Fruit fly (Drosophila melanogaster) whole organism, embryonic: ENCODE measurements around the gene Cyt-c-d.
A peak's percentile ranks its signal among the peaks of the same experiment; 100 is the strongest.

Experiments used
- Bteb2 ChIP-seq: fragments of 200-800 bp; sonication (Bioruptor generic); optimal IDR thresholded peaks from 2 replicates; lab custom pipeline; 2016; ENCODE audit warnings: missing biosample characterization, missing genetic modification characterization
- CG10366 ChIP-seq: fragments of 200-800 bp; sonication (Bioruptor generic); IDR thresholded peaks from 2 replicates; pipeline ENCODE4 v1.3.6; 2022; ENCODE audit warnings: missing biosample characterization, missing genetic modification characterization
- CG10654 ChIP-seq: fragments of 200-800 bp; sonication (Bioruptor generic); optimal IDR thresholded peaks from 2 replicates; lab custom pipeline; 2016; ENCODE audit warnings: missing biosample characterization, missing genetic modification characterization
- CG11695 ChIP-seq: fragments of 200-800 bp; sonication (Bioruptor generic); IDR thresholded peaks from 3 replicates; pipeline ENCODE4 v1.3.6; 2022; ENCODE audit warnings: missing biosample characterization, missing genetic modification characterization
- CG13123 ChIP-seq: fragments of 200-800 bp; sonication (Bioruptor generic); optimal IDR thresholded peaks from 2 replicates; lab custom pipeline; 2016; ENCODE audit warnings: missing biosample characterization, missing genetic modification characterization
- CG14050 ChIP-seq: fragments of 200-800 bp; sonication (Bioruptor generic); IDR thresholded peaks from 3 replicates; pipeline ENCODE4 v1.3.6; 2022; ENCODE audit warnings: missing biosample characterization, missing genetic modification characterization
- CG15073 ChIP-seq: fragments of 200-800 bp; sonication (Bioruptor generic); optimal IDR thresholded peaks from 2 replicates; lab custom pipeline; 2016; ENCODE audit warnings: missing biosample characterization, missing genetic modification characterization
- CG1529 ChIP-seq: fragments of 200-800 bp; sonication (Bioruptor generic); optimal IDR thresholded peaks from 3 replicates; lab custom pipeline; 2018; ENCODE audit warnings: missing biosample characterization, missing genetic modification characterization
- CG1602 ChIP-seq: fragments of 200-800 bp; sonication (Bioruptor generic); optimal IDR thresholded peaks from 3 replicates; lab custom pipeline; 2016; ENCODE audit warnings: missing biosample characterization, missing genetic modification characterization
- CG1647 ChIP-seq: fragments of 200-800 bp; sonication (Bioruptor generic); optimal IDR thresholded peaks from 3 replicates; lab custom pipeline; 2016; ENCODE audit warnings: missing biosample characterization, missing genetic modification characterization
- CG18011 ChIP-seq: fragments of 200-800 bp; sonication (Bioruptor generic); optimal IDR thresholded peaks from 2 replicates; lab custom pipeline; 2017; ENCODE audit warnings: missing biosample characterization, missing genetic modification characterization, mild to moderate bottlenecking, moderate library complexity, missing genotype
- CG18619 ChIP-seq: fragments of 200-800 bp; sonication (Bioruptor generic); optimal IDR thresholded peaks from 3 replicates; lab custom pipeline; 2017; ENCODE audit warnings: missing biosample characterization, mild to moderate bottlenecking, missing genetic modification characterization
- CG2678 ChIP-seq: fragments of 200-800 bp; sonication (Bioruptor generic); optimal IDR thresholded peaks from 3 replicates; lab custom pipeline; 2019; ENCODE audit warnings: missing biosample characterization, mild to moderate bottlenecking, missing genetic modification characterization, moderate library complexity
- CG3163 ChIP-seq: fragments of 200-800 bp; sonication (Bioruptor generic); optimal IDR thresholded peaks from 3 replicates; lab custom pipeline; 2016; ENCODE audit warnings: missing biosample characterization, missing genetic modification characterization
- CG32767 ChIP-seq: fragments of 200-800 bp; sonication (Bioruptor generic); IDR thresholded peaks from 2 replicates; pipeline ENCODE4 v1.3.6; 2022; ENCODE audit warnings: missing biosample characterization, missing genetic modification characterization
- CG3281 ChIP-seq: fragments of 200-800 bp; sonication (Bioruptor generic); optimal IDR thresholded peaks from 3 replicates; lab custom pipeline; 2017; ENCODE audit warnings: missing biosample characterization, mild to moderate bottlenecking, missing genetic modification characterization
- CG3726 ChIP-seq: fragments of 200-800 bp; sonication (Bioruptor generic); IDR thresholded peaks from 3 replicates; pipeline ENCODE4, ENCODE4 v1.3.6; 2022; ENCODE audit warnings: missing biosample characterization, missing genetic modification characterization
- CG4360 ChIP-seq: fragments of 200-800 bp; sonication (Bioruptor generic); IDR thresholded peaks from 2 replicates; pipeline ENCODE4 v1.3.6; 2022; ENCODE audit warnings: missing biosample characterization, missing genetic modification characterization
- CG4854 ChIP-seq: fragments of 200-800 bp; sonication (Bioruptor generic); optimal IDR thresholded peaks from 2 replicates; lab custom pipeline; 2016; ENCODE audit warnings: missing biosample characterization, missing genetic modification characterization, inconsistent platforms
- CG7372 ChIP-seq: fragments of 200-800 bp; sonication (Bioruptor generic); IDR thresholded peaks from 2 replicates; pipeline ENCODE4 v1.3.6; 2022; ENCODE audit warnings: missing biosample characterization, missing genetic modification characterization
- CG7556 ChIP-seq: fragments of 200-800 bp; sonication (Bioruptor generic); optimal IDR thresholded peaks from 2 replicates; lab custom pipeline; 2017; ENCODE audit warnings: missing biosample characterization, mild to moderate bottlenecking, missing genetic modification characterization
- CG8944 ChIP-seq: fragments of 200-800 bp; sonication (Bioruptor generic); optimal IDR thresholded peaks from 3 replicates; lab custom pipeline; 2016; ENCODE audit warnings: missing biosample characterization, missing genetic modification characterization
- CoRest ChIP-seq: fragments of 200-800 bp; sonication (Bioruptor generic); optimal IDR thresholded peaks from 3 replicates; lab custom pipeline; 2018; ENCODE audit warnings: missing biosample characterization, mild to moderate bottlenecking, missing genetic modification characterization, moderate library complexity
- Fer1 ChIP-seq: fragments of 200-800 bp; sonication (Bioruptor generic); optimal IDR thresholded peaks from 2 replicates; lab custom pipeline; 2017; ENCODE audit warnings: missing biosample characterization, mild to moderate bottlenecking, missing genetic modification characterization
- HLH4C ChIP-seq: fragments of 200-800 bp; sonication (Bioruptor generic); IDR thresholded peaks from 3 replicates; pipeline ENCODE4 v1.3.6; 2022; ENCODE audit warnings: missing biosample characterization, missing genetic modification characterization; ENCODE audit not compliant: partially characterized antibody
- Hey ChIP-seq: fragments of 200-800 bp; sonication (Bioruptor generic); optimal IDR thresholded peaks from 3 replicates; lab custom pipeline; 2018; ENCODE audit warnings: missing biosample characterization, mild to moderate bottlenecking, missing genetic modification characterization
- Hr3 ChIP-seq: fragments of 200-800 bp; sonication (Bioruptor generic); optimal IDR thresholded peaks from 3 replicates; lab custom pipeline; 2016; ENCODE audit warnings: missing biosample characterization, missing genetic modification characterization
- Mad ChIP-seq: fragments of 200-800 bp; sonication (Bioruptor generic); optimal IDR thresholded peaks from 2 replicates; lab custom pipeline; 2016; ENCODE audit warnings: missing biosample characterization, missing genetic modification characterization
- Max ChIP-seq: fragments of 200-800 bp; sonication (Bioruptor generic); optimal IDR thresholded peaks from 2 replicates; lab custom pipeline; 2016; ENCODE audit warnings: missing biosample characterization, mild to moderate bottlenecking, missing genetic modification characterization
- Nf-YC ChIP-seq: fragments of 200-800 bp; optimal IDR thresholded peaks from 3 replicates; lab custom pipeline; 2019; ENCODE audit warnings: missing biosample characterization, mild to moderate bottlenecking, missing genetic modification characterization, moderate library complexity
- Optix ChIP-seq: fragments of 200-800 bp; sonication (Bioruptor generic); IDR thresholded peaks from 3 replicates; pipeline ENCODE4 v1.3.6; 2022; ENCODE audit warnings: missing biosample characterization, missing genetic modification characterization
- Rx ChIP-seq: fragments of 200-800 bp; sonication (Bioruptor generic); IDR thresholded peaks from 2 replicates; pipeline ENCODE4 v1.3.6; 2022; ENCODE audit warnings: missing biosample characterization, missing genetic modification characterization
- Spps ChIP-seq: fragments of 200-800 bp; sonication (Bioruptor generic); optimal IDR thresholded peaks from 2 replicates; lab custom pipeline; 2018; ENCODE audit warnings: missing biosample characterization, mild to moderate bottlenecking, missing genetic modification characterization
- ac ChIP-seq: fragments of 200-800 bp; sonication (Bioruptor generic); optimal IDR thresholded peaks from 3 replicates; lab custom pipeline; 2017; ENCODE audit warnings: missing biosample characterization, mild to moderate bottlenecking, missing genetic modification characterization
- bbx ChIP-seq: fragments of 200-800 bp; sonication (Bioruptor generic); IDR thresholded peaks from 2 replicates; pipeline ENCODE4 v1.3.6; 2022; ENCODE audit warnings: missing biosample characterization, missing genetic modification characterization; ENCODE audit not compliant: partially characterized antibody
- bsh ChIP-seq, 2 experiments: fragments of 200-800 bp; sonication (Bioruptor generic); optimal IDR thresholded peaks; 2 replicates each; lab custom pipeline; 2017 to 2018; ENCODE audit warnings: mild to moderate bottlenecking in 2 of 2, missing biosample characterization in 2 of 2, missing genetic modification characterization in 2 of 2, moderate library complexity in 1 of 2
- cg ChIP-seq: fragments of 200-800 bp; sonication (Bioruptor generic); optimal IDR thresholded peaks from 3 replicates; lab custom pipeline; 2019; ENCODE audit warnings: missing biosample characterization, mild to moderate bottlenecking, missing genetic modification characterization, moderate library complexity
- chm ChIP-seq: fragments of 200-800 bp; sonication (Bioruptor generic); IDR thresholded peaks from 2 replicates; pipeline ENCODE4 v1.3.6; 2022; ENCODE audit warnings: missing biosample characterization, missing genetic modification characterization
- esg ChIP-seq: fragments of 200-800 bp; sonication (Bioruptor generic); conservative IDR thresholded peaks from 2 replicates; pipeline ENCODE4 v1.3.6; 2022; ENCODE audit warnings: missing biosample characterization, missing genetic modification characterization
- gsb-n ChIP-seq: fragments of 200-800 bp; sonication (Bioruptor generic); optimal IDR thresholded peaks from 3 replicates; lab custom pipeline; 2018; ENCODE audit warnings: missing biosample characterization, mild to moderate bottlenecking, missing genetic modification characterization
- hkb ChIP-seq, 2 experiments: fragments of 200-800 bp in 1 of 2; fragments of >200 bp in 1 of 2; sonication (Bioruptor generic) in 1 of 2; IDR thresholded peaks in 1 of 2; optimal IDR thresholded peaks in 1 of 2; 2 replicates each; pipeline versions ENCODE4 v1.3.6 to Lab custom; 2017 to 2022; ENCODE audit warnings: missing biosample characterization in 1 of 2, missing genetic modification characterization in 1 of 2
- pan ChIP-seq, 4 experiments: fragments of >200 bp in 3 of 4; fragments of 200-800 bp in 1 of 4; sonication (Bioruptor generic) in 1 of 4; optimal IDR thresholded peaks in 3 of 4; IDR thresholded peaks in 1 of 4; 2 replicates each; pipeline versions ENCODE4 v1.3.6 to Lab custom; 2017 to 2022; ENCODE audit warnings: missing biosample characterization in 2 of 4, missing genetic modification characterization in 2 of 4, mixed read lengths in 1 of 4
- pum ChIP-seq: fragments of 200-800 bp; sonication (Bioruptor generic); optimal IDR thresholded peaks from 2 replicates; lab custom pipeline; 2016; ENCODE audit warnings: missing biosample characterization, missing genetic modification characterization
- row ChIP-seq: fragments of 200-800 bp; sonication (Bioruptor generic); IDR thresholded peaks from 3 replicates; pipeline ENCODE4 v1.3.6; 2022; ENCODE audit warnings: missing biosample characterization, missing genetic modification characterization
- sens-2 ChIP-seq: fragments of 200-800 bp; sonication (Bioruptor generic); IDR thresholded peaks from 2 replicates; pipeline ENCODE4 v1.3.6; 2022; ENCODE audit warnings: missing biosample characterization, missing genetic modification characterization
- seq ChIP-seq: fragments of 200-800 bp; sonication (Bioruptor generic); IDR thresholded peaks from 2 replicates; pipeline ENCODE4 v1.3.6; 2022; ENCODE audit warnings: missing biosample characterization, missing genetic modification characterization
- tup ChIP-seq: fragments of 200-800 bp; sonication (Bioruptor generic); optimal IDR thresholded peaks from 2 replicates; lab custom pipeline; 2016; ENCODE audit warnings: missing biosample characterization, mild to moderate bottlenecking, missing genetic modification characterization, moderate library complexity
- vfl ChIP-seq: fragments of 200-800 bp; sonication (Bioruptor generic); optimal IDR thresholded peaks from 2 replicates; lab custom pipeline; 2016; ENCODE audit warnings: missing biosample characterization, missing genetic modification characterization

Gene Cyt-c-d

DNA sequence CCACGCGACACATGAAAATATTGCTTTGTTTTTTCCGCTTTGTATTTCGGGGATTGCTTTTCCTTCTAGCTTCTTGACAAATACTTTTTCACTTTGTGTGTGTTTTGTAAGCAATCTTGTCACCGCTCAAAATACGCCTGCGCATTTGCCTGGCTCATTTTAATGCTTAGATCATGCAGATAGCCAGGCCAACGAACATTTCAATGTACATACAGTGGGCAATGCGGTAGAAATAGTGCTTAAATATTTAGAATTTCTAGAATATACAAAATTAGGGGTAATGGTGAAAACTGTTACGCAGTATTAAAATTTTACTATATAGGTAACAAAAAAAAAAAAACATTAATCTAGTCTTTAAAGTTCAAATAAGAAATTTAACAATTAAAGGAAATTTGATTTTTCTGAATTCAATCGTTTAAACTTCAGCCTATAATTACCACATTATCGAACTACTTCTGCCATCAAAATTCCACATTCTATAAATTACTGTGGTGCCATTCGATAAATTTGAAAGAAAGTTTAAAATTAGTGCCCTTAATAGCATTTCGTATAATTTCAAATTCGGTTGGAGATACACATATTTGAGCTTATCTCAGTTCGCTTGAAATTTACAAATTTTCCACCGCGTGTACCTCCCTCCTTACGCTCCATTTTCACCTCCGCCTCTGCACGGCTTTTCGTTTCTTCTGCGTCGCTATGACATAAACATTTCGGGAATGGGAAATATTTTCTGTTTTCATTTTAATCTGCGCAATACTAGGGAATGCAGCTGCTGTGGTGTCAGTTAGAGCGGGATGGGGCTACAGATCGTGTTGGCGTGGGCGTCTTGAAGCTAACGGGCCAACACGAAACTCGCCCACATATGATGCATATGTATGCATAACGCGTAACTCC lies 8.6 kb upstream of the Cyt-c-d start (continued):
- peak; percentile 45; the same call in 2 of the 3 replicates for TF ChIP-seq row (GFP tag; lab: Robert Waterston, UW)
- no peak for TF ChIP-seq Nf-YC
- TF ChIP-seq CG1602 (GFP tag; lab: Kevin White, UChicago) = no peak
- TF ChIP-seq CG1529 (GFP tag; lab: Kevin White, UChicago) = peak; percentile 17
- TF ChIP-seq CG10366 = peak; percentile 21; the same call in 1 of the 2 replicates
- TF ChIP-seq gsb-n = no peak
- TF ChIP-seq CG18619 = peak; percentile 2
- no peak for TF ChIP-seq hkb (optimal IDR thresholded peaks at IDR 0.05; lab: Kevin White, UChicago)
- 0 out of 2 replicates have a peak, but pooled peaks have one; percentile 21 for TF ChIP-seq hkb (GFP tag; IDR thresholded peaks at IDR 0.05; lab: Robert Waterston, UW)
- no peak for TF ChIP-seq Spps (tag; lab: Kevin White, UChicago)
- TF ChIP-seq tup (GFP tag; lab: Kevin White, UChicago) = no peak
- peak; percentile 33 for TF ChIP-seq CG7556 (GFP tag; lab: Kevin White, UChicago)
- TF ChIP-seq bbx (GFP tag; lab: Robert Waterston, UW) = no peak
- TF ChIP-seq Hr3 (GFP tag; lab: Kevin White, UChicago) = peak; percentile 17
- no peak for TF ChIP-seq CG2678 (tag; lab: Kevin White, UChicago)
- TF ChIP-seq CG8944 (GFP tag; lab: Kevin White, UChicago) = no peak
- no peak for TF ChIP-seq CG4360 (GFP tag; lab: Robert Waterston, UW)
- TF ChIP-seq CG32767 (GFP tag; lab: Robert Waterston, UW) = no peak
- no peak for TF ChIP-seq CG3163 (GFP tag; lab: Kevin White, UChicago)
- no peak for TF ChIP-seq CG4854 (GFP tag; lab: Kevin White, UChicago)
- no peak for TF ChIP-seq Rx (GFP tag; lab: Robert Waterston, UW)
- TF ChIP-seq Mad = no peak
- TF ChIP-seq HLH4C (GFP tag; lab: Robert Waterston, UW) = no peak
- no peak for TF ChIP-seq CG11695 (GFP tag; lab: Robert Waterston, UW)
- no peak for TF ChIP-seq CG14050
- no peak for TF ChIP-seq CoRest (tag; lab: Kevin White, UChicago)
- TF ChIP-seq CG15073 = no peak
- TF ChIP-seq Fer1 (GFP tag; lab: Kevin White, UChicago) = no peak
- TF ChIP-seq CG13123 = no peak
- TF ChIP-seq CG3281 (GFP tag; lab: Kevin White, UChicago) = no peak
- no peak for TF ChIP-seq CG1647
- no peak for TF ChIP-seq esg
- TF ChIP-seq CG7372 (GFP tag; lab: Robert Waterston, UW) = no peak
- no peak for TF ChIP-seq CG10654 (GFP tag; lab: Kevin White, UChicago)
- TF ChIP-seq ac (GFP tag; lab: Kevin White, UChicago) = no peak
- TF ChIP-seq vfl = no peak
- TF ChIP-seq chm (GFP tag; lab: Robert Waterston, UW) = no peak; the same call in 1 of the 2 replicates
- TF ChIP-seq pan (optimal IDR thresholded peaks at IDR 0.05; lab: Kevin White, UChicago) = no peak
- TF ChIP-seq pan (GFP tag; optimal IDR thresholded peaks at IDR 0.05 in 1 of 2, IDR thresholded peaks at IDR 0.05 in 1 of 2) = no peak
- no peak for TF ChIP-seq pum (GFP tag; lab: Kevin White, UChicago)
- peak in 1 of 2 experiments; percentile 45 for TF ChIP-seq bsh (GFP tag; optimal IDR thresholded peaks at IDR 0.05; lab: Kevin White, UChicago)
- TF ChIP-seq cg (GFP tag; lab: Kevin White, UChicago) = no peak
- no peak for TF ChIP-seq Max (GFP tag; lab: Kevin White, UChicago)
- TF ChIP-seq Bteb2 (GFP tag; lab: Kevin White, UChicago) = no peak
- TF ChIP-seq Hey (tag; lab: Kevin White, UChicago) = no peak
- no peak for TF ChIP-seq CG3726 (GFP tag; lab: Robert Waterston, UW)
- no peak for TF ChIP-seq Optix (GFP tag; lab: Robert Waterston, UW)
- TF ChIP-seq sens-2 (GFP tag; lab: Robert Waterston, UW) = no peak
- TF ChIP-seq seq = no peak
- TF ChIP-seq CG18011 (GFP tag; lab: Kevin White, UChicago) = no peak
